Fruit fly (Drosophila melanogaster) whole organism, embryonic: ENCODE results near the gene CG31431.

Source experiments
- Aef1 ChIP-seq: fragments of 200-800 bp; sonication (Bioruptor generic); IDR thresholded peaks from 3 replicates; pipeline ENCODE4 v1.3.6; 2022; ENCODE audit warnings: missing biosample characterization, missing genetic modification characterization
- Atf3 ChIP-seq: fragments of 200-800 bp; sonication (Bioruptor generic); optimal IDR thresholded peaks from 3 replicates; lab custom pipeline; 2016; ENCODE audit warnings: missing biosample characterization, missing genetic modification characterization
- Awh ChIP-seq: fragments of 200-800 bp; sonication (Bioruptor generic); IDR thresholded peaks from 2 replicates; pipeline ENCODE4, ENCODE4 v1.3.6; 2022; ENCODE audit warnings: missing biosample characterization, missing genetic modification characterization
- CG10543 ChIP-seq: fragments of 200-800 bp; sonication (Bioruptor generic); optimal IDR thresholded peaks from 3 replicates; lab custom pipeline; 2017; ENCODE audit warnings: missing biosample characterization, mild to moderate bottlenecking, missing genetic modification characterization, moderate library complexity
- CG11093 ChIP-seq: fragments of 200-800 bp; sonication (Bioruptor generic); IDR thresholded peaks from 3 replicates; pipeline ENCODE4 v1.3.6; 2022; ENCODE audit warnings: missing biosample characterization, missing genetic modification characterization
- CG1233 ChIP-seq: fragments of 200-800 bp; sonication (Bioruptor generic); optimal IDR thresholded peaks from 4 replicates; lab custom pipeline; 2018; ENCODE audit warnings: missing biosample characterization, mild to moderate bottlenecking, missing genetic modification characterization
- CG13123 ChIP-seq: fragments of 200-800 bp; sonication (Bioruptor generic); optimal IDR thresholded peaks from 2 replicates; lab custom pipeline; 2016; ENCODE audit warnings: missing biosample characterization, missing genetic modification characterization
- CG13775 ChIP-seq: fragments of 200-800 bp; sonication (Bioruptor generic); optimal IDR thresholded peaks from 3 replicates; lab custom pipeline; 2017; ENCODE audit warnings: missing biosample characterization, mild to moderate bottlenecking, missing genetic modification characterization
- CG13894 ChIP-seq: fragments of 200-800 bp; sonication (Bioruptor generic); optimal IDR thresholded peaks from 3 replicates; lab custom pipeline; 2018; ENCODE audit warnings: missing biosample characterization, mild to moderate bottlenecking, missing genetic modification characterization, moderate library complexity
- CG15269 ChIP-seq: fragments of 200-800 bp; sonication (Bioruptor generic); optimal IDR thresholded peaks from 2 replicates; lab custom pipeline; 2018; ENCODE audit warnings: missing biosample characterization, mild to moderate bottlenecking, missing genetic modification characterization, moderate library complexity
- CG1647 ChIP-seq: fragments of 200-800 bp; sonication (Bioruptor generic); optimal IDR thresholded peaks from 3 replicates; lab custom pipeline; 2016; ENCODE audit warnings: missing biosample characterization, missing genetic modification characterization
- CG17568 ChIP-seq: fragments of 200-800 bp; sonication (Bioruptor generic); optimal IDR thresholded peaks from 2 replicates; lab custom pipeline; 2018; ENCODE audit warnings: missing biosample characterization, mild to moderate bottlenecking, missing genetic modification characterization, moderate library complexity
- CG1792 ChIP-seq: fragments of 200-800 bp; sonication (Bioruptor generic); optimal IDR thresholded peaks from 2 replicates; lab custom pipeline; 2016; ENCODE audit warnings: missing biosample characterization, missing genetic modification characterization
- CG2712 ChIP-seq: fragments of 200-800 bp; optimal IDR thresholded peaks from 3 replicates; lab custom pipeline; 2019; ENCODE audit warnings: missing biosample characterization, mild to moderate bottlenecking, missing genetic modification characterization, moderate library complexity
- CG30020 ChIP-seq: fragments of 200-800 bp; optimal IDR thresholded peaks from 2 replicates; lab custom pipeline; 2019; ENCODE audit warnings: missing biosample characterization, mild to moderate bottlenecking, missing genetic modification characterization, moderate library complexity
- CG31441 ChIP-seq: fragments of 200-800 bp; sonication (Bioruptor generic); IDR thresholded peaks from 2 replicates; pipeline ENCODE4 v1.3.6; 2022; ENCODE audit warnings: missing biosample characterization, missing genetic modification characterization
- CG32772 ChIP-seq: fragments of 200-800 bp; sonication (Bioruptor generic); IDR thresholded peaks from 2 replicates; pipeline ENCODE4 v1.3.6; 2022; ENCODE audit warnings: missing biosample characterization, missing genetic modification characterization
- CG3281 ChIP-seq: fragments of 200-800 bp; sonication (Bioruptor generic); optimal IDR thresholded peaks from 3 replicates; lab custom pipeline; 2017; ENCODE audit warnings: missing biosample characterization, mild to moderate bottlenecking, missing genetic modification characterization
- CG3726 ChIP-seq: fragments of 200-800 bp; sonication (Bioruptor generic); IDR thresholded peaks from 3 replicates; pipeline ENCODE4, ENCODE4 v1.3.6; 2022; ENCODE audit warnings: missing biosample characterization, missing genetic modification characterization
- CG3847 ChIP-seq: fragments of 200-800 bp; sonication (Bioruptor generic); IDR thresholded peaks from 2 replicates; pipeline ENCODE4 v1.3.6; 2022; ENCODE audit warnings: missing biosample characterization, missing genetic modification characterization
- CG4328 ChIP-seq: fragments of 200-800 bp; sonication (Bioruptor generic); optimal IDR thresholded peaks from 3 replicates; lab custom pipeline; 2017; ENCODE audit warnings: missing biosample characterization, missing genetic modification reagents, missing genetic modification characterization
- CG4730 ChIP-seq: fragments of 200-800 bp; sonication (Bioruptor generic); IDR thresholded peaks from 2 replicates; pipeline ENCODE4 v1.3.6; 2022; ENCODE audit warnings: missing biosample characterization, missing genetic modification characterization
- CG7928 ChIP-seq: fragments of 200-800 bp; sonication (Bioruptor generic); optimal IDR thresholded peaks from 2 replicates; lab custom pipeline; 2017; ENCODE audit warnings: missing biosample characterization, mild to moderate bottlenecking, missing genetic modification characterization
- Camta ChIP-seq: fragments of 200-800 bp; sonication (Bioruptor generic); optimal IDR thresholded peaks from 2 replicates; lab custom pipeline; 2016; ENCODE audit warnings: missing biosample characterization, missing genetic modification characterization
- Dad ChIP-seq: fragments of 200-800 bp; sonication (Bioruptor generic); optimal IDR thresholded peaks from 3 replicates; lab custom pipeline; 2016; ENCODE audit warnings: missing biosample characterization, missing genetic modification characterization
- Dek ChIP-seq: fragments of 200-800 bp; sonication (Bioruptor generic); optimal IDR thresholded peaks from 3 replicates; lab custom pipeline; 2019; ENCODE audit warnings: missing biosample characterization, mild to moderate bottlenecking, missing genetic modification characterization, moderate library complexity
- Doc2 ChIP-seq: fragments of 200-800 bp; sonication (Bioruptor generic); IDR thresholded peaks from 2 replicates; pipeline ENCODE4 v1.3.6; 2022; ENCODE audit warnings: missing biosample characterization, missing genetic modification characterization
- E2f1 ChIP-seq: fragments of 200-800 bp; sonication (Bioruptor generic); IDR thresholded peaks from 2 replicates; pipeline ENCODE4 v1.3.6; 2022; ENCODE audit warnings: missing biosample characterization, missing genetic modification characterization
- Fer1 ChIP-seq: fragments of 200-800 bp; sonication (Bioruptor generic); optimal IDR thresholded peaks from 2 replicates; lab custom pipeline; 2017; ENCODE audit warnings: missing biosample characterization, mild to moderate bottlenecking, missing genetic modification characterization
- H15 ChIP-seq: fragments of 200-800 bp; sonication (Bioruptor generic); IDR thresholded peaks from 3 replicates; pipeline ENCODE4 v1.3.6; 2022; ENCODE audit warnings: missing biosample characterization, missing genetic modification characterization
- HmgD ChIP-seq: fragments of 200-800 bp; sonication (Bioruptor generic); optimal IDR thresholded peaks from 3 replicates; lab custom pipeline; 2016; ENCODE audit warnings: missing biosample characterization, missing genetic modification characterization
- Hsf ChIP-seq: fragments of 200-800 bp; sonication (Bioruptor generic); optimal IDR thresholded peaks from 3 replicates; lab custom pipeline; 2016; ENCODE audit warnings: missing biosample characterization, missing genetic modification characterization
- Jarid2 ChIP-seq: fragments of 200-800 bp; sonication (Bioruptor generic); optimal IDR thresholded peaks from 3 replicates; lab custom pipeline; 2017; ENCODE audit warnings: mild to moderate bottlenecking, missing biosample characterization, missing genetic modification reagents, missing genetic modification characterization
- Sry-δ ChIP-seq: fragments of 200-800 bp; sonication (Bioruptor generic); optimal IDR thresholded peaks from 2 replicates; lab custom pipeline; 2016; ENCODE audit warnings: missing biosample characterization, missing genetic modification characterization
- Ssrp ChIP-seq: fragments of 200-800 bp; sonication (Bioruptor generic); optimal IDR thresholded peaks from 2 replicates; lab custom pipeline; 2018; ENCODE audit warnings: missing biosample characterization, mild to moderate bottlenecking, missing genetic modification characterization, moderate library complexity
- al ChIP-seq: fragments of 200-800 bp; sonication (Bioruptor generic); IDR thresholded peaks from 2 replicates; pipeline ENCODE4 v1.3.6; 2022; ENCODE audit warnings: missing biosample characterization, missing genetic modification characterization
- az2 ChIP-seq: fragments of 200-800 bp; sonication (Bioruptor generic); optimal IDR thresholded peaks from 3 replicates; lab custom pipeline; 2016; ENCODE audit warnings: missing biosample characterization, missing genetic modification characterization
- disco-r ChIP-seq: fragments of 200-800 bp; sonication (Bioruptor generic); optimal IDR thresholded peaks from 2 replicates; lab custom pipeline; 2016; ENCODE audit warnings: missing biosample characterization, missing genetic modification characterization
- ewg ChIP-seq: fragments of 200-800 bp; sonication (Bioruptor generic); optimal IDR thresholded peaks from 3 replicates; lab custom pipeline; 2017; ENCODE audit warnings: mild to moderate bottlenecking, missing biosample characterization, missing genetic modification reagents, missing genetic modification characterization
- fd102C ChIP-seq: fragments of 200-800 bp; sonication (Bioruptor generic); optimal IDR thresholded peaks from 2 replicates; lab custom pipeline; 2018; ENCODE audit warnings: missing biosample characterization, mild to moderate bottlenecking, missing genetic modification characterization, moderate library complexity
- fd64A ChIP-seq: fragments of 200-800 bp; sonication (Bioruptor generic); optimal IDR thresholded peaks from 3 replicates; lab custom pipeline; 2018; ENCODE audit warnings: missing biosample characterization, mild to moderate bottlenecking, missing genetic modification characterization
- luna ChIP-seq: fragments of 200-800 bp; sonication (Bioruptor generic); optimal IDR thresholded peaks from 2 replicates; lab custom pipeline; 2016; ENCODE audit warnings: missing biosample characterization, missing genetic modification characterization
- nmo ChIP-seq: fragments of 200-800 bp; sonication (Bioruptor generic); optimal IDR thresholded peaks from 2 replicates; lab custom pipeline; 2018; ENCODE audit warnings: missing biosample characterization, mild to moderate bottlenecking, missing genetic modification characterization, moderate library complexity
- pho ChIP-seq: fragments of 200-800 bp; sonication (Bioruptor generic); optimal IDR thresholded peaks from 2 replicates; lab custom pipeline; 2016; ENCODE audit warnings: missing biosample characterization, missing genetic modification characterization
- pum ChIP-seq: fragments of 200-800 bp; sonication (Bioruptor generic); optimal IDR thresholded peaks from 2 replicates; lab custom pipeline; 2016; ENCODE audit warnings: missing biosample characterization, missing genetic modification characterization
- ttk ChIP-seq: fragments of 200-800 bp; sonication (Bioruptor generic); IDR thresholded peaks from 2 replicates; pipeline ENCODE4 v2.1.2; 2022; ENCODE audit warnings: missing biosample characterization, missing genetic modification characterization
- unpg ChIP-seq: fragments of 200-800 bp; sonication (Bioruptor generic); optimal IDR thresholded peaks from 3 replicates; lab custom pipeline; 2018; ENCODE audit warnings: missing biosample characterization, mild to moderate bottlenecking, missing genetic modification characterization, moderate library complexity
- vfl ChIP-seq: fragments of 200-800 bp; sonication (Bioruptor generic); optimal IDR thresholded peaks from 2 replicates; lab custom pipeline; 2016; ENCODE audit warnings: missing biosample characterization, missing genetic modification characterization
- vnd ChIP-seq: fragments of 200-800 bp; sonication (Bioruptor generic); IDR thresholded peaks from 3 replicates; pipeline ENCODE4 v1.3.6; 2022; ENCODE audit warnings: missing biosample characterization, missing genetic modification characterization; ENCODE audit not compliant: partially characterized antibody
- wor ChIP-seq: fragments of 200-800 bp; sonication (Bioruptor generic); IDR thresholded peaks from 2 replicates; pipeline ENCODE4 v1.3.6; 2022; ENCODE audit warnings: missing biosample characterization, missing genetic modification characterization

The CG31431 gene

DNA sequence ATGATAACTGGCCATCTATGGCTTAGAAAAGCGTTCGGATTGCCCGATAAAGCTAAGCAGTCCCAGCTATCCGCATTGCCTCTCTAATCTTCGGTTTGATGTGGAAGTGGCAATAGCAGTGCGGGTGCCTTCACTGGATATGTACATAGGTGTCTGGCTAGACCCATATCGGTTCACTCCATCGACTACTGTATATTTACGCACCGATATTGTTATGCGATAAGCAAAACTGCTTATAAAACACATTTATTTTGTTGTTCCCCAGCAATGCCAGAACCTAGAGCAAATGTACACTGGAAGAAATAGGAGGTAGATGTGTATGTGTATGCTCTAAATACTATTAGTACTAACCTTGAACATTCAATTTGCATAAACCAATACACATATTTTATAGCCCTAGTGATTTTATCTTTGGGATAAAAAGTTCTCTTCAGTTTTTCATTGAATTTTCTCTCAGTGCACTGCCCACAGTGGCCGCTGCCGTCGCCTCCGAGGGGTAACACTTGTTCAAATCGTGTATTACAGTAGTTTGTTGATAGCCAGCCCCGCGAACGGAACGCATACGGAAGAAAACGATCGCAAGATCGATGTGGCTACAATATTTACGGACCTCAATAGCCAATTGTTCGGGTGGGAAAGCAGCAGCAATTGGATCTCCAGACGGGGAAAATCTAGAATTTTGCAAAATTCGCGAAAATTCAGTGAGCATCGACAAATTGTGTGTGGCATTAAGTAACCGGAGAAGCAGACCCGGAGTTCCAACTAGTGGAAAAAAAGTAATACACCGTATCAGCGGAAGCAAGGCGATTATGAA, at the start of gene CG31431 (continued):
- peak; percentile 97 for TF ChIP-seq az2 (GFP tag; lab: Kevin White, UChicago)
- peak; percentile 98 for TF ChIP-seq CG3281 (GFP tag; lab: Kevin White, UChicago)
- peak; percentile 97 for TF ChIP-seq CG10543 (GFP tag; lab: Kevin White, UChicago)
- TF ChIP-seq CG17568: peak; percentile 92
- TF ChIP-seq CG15269: peak; percentile 98
- peak; percentile 93 for TF ChIP-seq Ssrp (tag; lab: Kevin White, UChicago)
- TF ChIP-seq Doc2 (GFP tag; lab: Robert Waterston, UW): peak; percentile 90
- TF ChIP-seq unpg (GFP tag; lab: Kevin White, UChicago): peak; percentile 98
- peak; percentile 96 for TF ChIP-seq al
- TF ChIP-seq Atf3 (GFP tag; lab: Kevin White, UChicago): peak; percentile 95
- TF ChIP-seq CG7928 (GFP tag; lab: Kevin White, UChicago): peak; percentile 80
- TF ChIP-seq Jarid2 (GFP tag; lab: Kevin White, UChicago): peak; percentile 85
- peak; percentile 98 for TF ChIP-seq Fer1 (GFP tag; lab: Kevin White, UChicago)
- peak; percentile 97 for TF ChIP-seq CG1792 (GFP tag; lab: Kevin White, UChicago)
- TF ChIP-seq H15: peak; percentile 96
- TF ChIP-seq CG2712 (tag; lab: Kevin White, UChicago): peak; percentile 97
- peak; percentile 96 for TF ChIP-seq Camta (GFP tag; lab: Kevin White, UChicago)
- TF ChIP-seq CG4328: peak; percentile 95
- TF ChIP-seq CG3847 (GFP tag; lab: Robert Waterston, UW): peak; percentile 98
- peak; percentile 96 for TF ChIP-seq vfl (GFP tag; lab: Kevin White, UChicago)
- peak; percentile 97 for TF ChIP-seq Hsf (GFP tag; lab: Kevin White, UChicago)
- TF ChIP-seq ewg (GFP tag; lab: Kevin White, UChicago): peak; percentile 90
- TF ChIP-seq CG13123 (GFP tag; lab: Kevin White, UChicago): peak; percentile 94
- TF ChIP-seq E2f1 (GFP tag; lab: Robert Waterston, UW): peak; percentile 97
- TF ChIP-seq Dad (GFP tag; lab: Kevin White, UChicago): peak; percentile 96
- TF ChIP-seq CG3726: peak; percentile 96
- TF ChIP-seq CG13775 (GFP tag; lab: Kevin White, UChicago): peak; percentile 95
- peak; percentile 97 for TF ChIP-seq pho
- TF ChIP-seq Aef1 (GFP tag; lab: Robert Waterston, UW): peak; percentile 97
- TF ChIP-seq HmgD (GFP tag; lab: Kevin White, UChicago): peak; percentile 95
- peak; percentile 78 for TF ChIP-seq Sry-δ
- TF ChIP-seq CG11093 (GFP tag; lab: Robert Waterston, UW): peak; percentile 94
- peak; percentile 97 for TF ChIP-seq CG13894
- peak; percentile 97 for TF ChIP-seq CG32772 (GFP tag; lab: Robert Waterston, UW)
- peak; percentile 95 for TF ChIP-seq CG1647 (GFP tag; lab: Kevin White, UChicago)
- peak; percentile 97 for TF ChIP-seq CG1233 (GFP tag; lab: Kevin White, UChicago)
- peak; percentile 94 for TF ChIP-seq disco-r
- peak; percentile 95 for TF ChIP-seq CG4730
- TF ChIP-seq CG31441 (GFP tag; lab: Robert Waterston, UW): peak; percentile 97
- TF ChIP-seq Dek (tag; lab: Kevin White, UChicago): peak; percentile 97
- TF ChIP-seq nmo (GFP tag; lab: Kevin White, UChicago): peak; percentile 98
- peak; percentile 96 for TF ChIP-seq ttk (GFP tag; lab: Robert Waterston, UW)
- peak; percentile 75 for TF ChIP-seq fd102C (GFP tag; lab: Kevin White, UChicago)
- peak; percentile 95 for TF ChIP-seq Awh
- TF ChIP-seq luna (GFP tag; lab: Kevin White, UChicago): peak; percentile 94
- peak; percentile 77 for TF ChIP-seq CG30020 (tag; lab: Kevin White, UChicago)
- peak; percentile 83 for TF ChIP-seq fd64A
- TF ChIP-seq wor (GFP tag; lab: Robert Waterston, UW): peak; percentile 90
- TF ChIP-seq pum (GFP tag; lab: Kevin White, UChicago): peak; percentile 97
- no peak for TF ChIP-seq vnd
